Fruit fly (Drosophila melanogaster): Measurements from ENCODE around the gene CG3982.

Gene CG3982

dm6 chr3L:9457619-9458092 is 40.5 kb upstream of the CG3982 start, which contains the start of gene CG3437 (continued):
- peak; percentile 98 for TF ChIP-seq Ssrp (tag; optimal IDR thresholded peaks at IDR 0.05)
- TF ChIP-seq Hey (tag; optimal IDR thresholded peaks at IDR 0.05) = peak; percentile 94
- TF ChIP-seq Dp (GFP tag; optimal IDR thresholded peaks at IDR 0.05) = peak; percentile 40
- peak; percentile 98 for TF ChIP-seq nau (GFP tag; optimal IDR thresholded peaks at IDR 0.05)
- peak; percentile 98 for TF ChIP-seq ind (GFP tag; optimal IDR thresholded peaks at IDR 0.05)
- peak; percentile 98 for TF ChIP-seq CG9727 (GFP tag; optimal IDR thresholded peaks at IDR 0.05)
- peak; percentile 97 for TF ChIP-seq sima (GFP tag; optimal IDR thresholded peaks at IDR 0.05)
- peak; percentile 98 for TF ChIP-seq CG6175 (GFP tag; IDR thresholded peaks at IDR 0.05)
- peak in 1 of 2 experiments; percentile 86 for TF ChIP-seq Hr78 (GFP tag; optimal IDR thresholded peaks at IDR 0.05)
- peak; percentile 98 for TF ChIP-seq CG12744 (GFP tag; optimal IDR thresholded peaks at IDR 0.05)
- TF ChIP-seq CG18476 (GFP tag; optimal IDR thresholded peaks at IDR 0.05) = peak; percentile 98
- peak; percentile 99 for TF ChIP-seq unpg (GFP tag; optimal IDR thresholded peaks at IDR 0.05)
- peak; percentile 99 for TF ChIP-seq slp2 (GFP tag; optimal IDR thresholded peaks at IDR 0.05)
- TF ChIP-seq wdn (GFP tag; IDR thresholded peaks at IDR 0.05) = peak; percentile 98
- peak; percentile 93 for TF ChIP-seq CG10274 (GFP tag; optimal IDR thresholded peaks at IDR 0.05)
- TF ChIP-seq CG12769 (tag; optimal IDR thresholded peaks at IDR 0.05) = peak; percentile 99
- no peak for TF ChIP-seq Bgb (GFP tag; IDR thresholded peaks at IDR 0.05; ENCODE audit: partially characterized antibody)
- TF ChIP-seq E2f1 (GFP tag; IDR thresholded peaks at IDR 0.05) = peak; percentile 99
- no peak for TF ChIP-seq eve (GFP tag; optimal IDR thresholded peaks at IDR 0.05)
- TF ChIP-seq CG14014 (GFP tag; IDR thresholded peaks at IDR 0.05) = peak; percentile 99
- TF ChIP-seq Dbx (GFP tag; IDR thresholded peaks at IDR 0.05) = peak; percentile 99
- TF ChIP-seq HLH4C (GFP tag; IDR thresholded peaks at IDR 0.05; ENCODE audit: partially characterized antibody) = 0 out of 3 replicates have a peak, but pooled peaks have one; percentile 40
- TF ChIP-seq Lim3 (GFP tag; IDR thresholded peaks at IDR 0.05) = peak; percentile 97
- 0 out of 2 replicates have a peak, but pooled peaks have one; percentile 11 for TF ChIP-seq CG2129 (GFP tag; IDR thresholded peaks at IDR 0.05; ENCODE audit: partially characterized antibody)
- TF ChIP-seq sna (GFP tag; IDR thresholded peaks at IDR 0.05; ENCODE audit: partially characterized antibody) = no peak; the same call in 1 of the 2 replicates
- peak; percentile 99 for TF ChIP-seq tgo (GFP tag; IDR thresholded peaks at IDR 0.05)
- peak; percentile 100 for TF ChIP-seq ci (GFP tag; IDR thresholded peaks at IDR 0.05)
- peak; percentile 99 for TF ChIP-seq CG10366 (GFP tag; IDR thresholded peaks at IDR 0.05)
- TF ChIP-seq sens (GFP tag) = peak; percentile 100
- peak; percentile 98 for TF ChIP-seq CG4424 (GFP tag; optimal IDR thresholded peaks at IDR 0.05)
- TF ChIP-seq CG7745 (tag; optimal IDR thresholded peaks at IDR 0.05) = peak; percentile 87
- TF ChIP-seq lilli (GFP tag; optimal IDR thresholded peaks at IDR 0.05) = peak; percentile 99
- TF ChIP-seq E2f2 (GFP tag; IDR thresholded peaks at IDR 0.05) = peak; percentile 89
- TF ChIP-seq CG17385 (GFP tag; optimal IDR thresholded peaks at IDR 0.05) = peak; percentile 98
- peak; percentile 99 for TF ChIP-seq bcd (GFP tag; optimal IDR thresholded peaks at IDR 0.05)
- no peak for TF ChIP-seq Hr39 (optimal IDR thresholded peaks at IDR 0.05)
- peak; percentile 99 for TF ChIP-seq Xbp1 (GFP tag; optimal IDR thresholded peaks at IDR 0.05)
- TF ChIP-seq mam (GFP tag; optimal IDR thresholded peaks at IDR 0.05) = peak; percentile 99
- TF ChIP-seq CG10979 (tag; optimal IDR thresholded peaks at IDR 0.05) = peak; percentile 99
- TF ChIP-seq CG17328 (GFP tag; IDR thresholded peaks at IDR 0.05) = peak; percentile 99
- TF ChIP-seq CG3281 (GFP tag; optimal IDR thresholded peaks at IDR 0.05) = peak; percentile 99
- peak; percentile 99 for TF ChIP-seq CG11093 (GFP tag; IDR thresholded peaks at IDR 0.05)
- TF ChIP-seq CG4360 (GFP tag; IDR thresholded peaks at IDR 0.05) = peak; percentile 91
- peak; percentile 97 for TF ChIP-seq CG1792 (GFP tag; optimal IDR thresholded peaks at IDR 0.05)
- peak; percentile 97 for TF ChIP-seq grau (tag; optimal IDR thresholded peaks at IDR 0.05)
- TF ChIP-seq CG9437 (GFP tag; optimal IDR thresholded peaks at IDR 0.05) = peak; percentile 91
- peak; percentile 97 for TF ChIP-seq CG4282 (GFP tag; optimal IDR thresholded peaks at IDR 0.05)
- TF ChIP-seq HLH54F (GFP tag; optimal IDR thresholded peaks at IDR 0.05) = peak; percentile 99
- no peak for TF ChIP-seq ato (GFP tag; IDR thresholded peaks at IDR 0.05; ENCODE audit: partially characterized antibody)
- peak; percentile 99 for TF ChIP-seq ranshi (GFP tag; IDR thresholded peaks at IDR 0.05)
- TF ChIP-seq CG10654 (GFP tag; optimal IDR thresholded peaks at IDR 0.05) = peak; percentile 98

Measured in whole organism, embryonic.